Worm (Caenorhabditis elegans) whole organism, early embryonic: ENCODE data around the gene C24D10.4.

Experiments
- B0310.2 ChIP-seq: sonication (generic microtip); optimal IDR thresholded peaks from 2 replicates; lab custom pipeline; 2016; ENCODE audit warnings: mild to moderate bottlenecking, missing genetic modification characterization, missing compliant biosample characterization
- aly-1 ChIP-seq: sonication (generic microtip); optimal IDR thresholded peaks from 2 replicates; lab custom pipeline; 2016; ENCODE audit warnings: missing genetic modification characterization, missing compliant biosample characterization
- ama-1 ChIP-seq: fragments of 150-350 bp; optimal IDR thresholded peaks from 2 replicates; lab custom pipeline; 2014
- ets-7 ChIP-seq: sonication (generic microtip); optimal IDR thresholded peaks from 2 replicates; lab custom pipeline; 2016; ENCODE audit warnings: missing genotype, missing genetic modification characterization, missing compliant biosample characterization
- flt-1 ChIP-seq: fragments of 200-800 bp; sonication (Bioruptor generic); IDR thresholded peaks from 2 replicates; pipeline ENCODE4 v1.3.6; 2022; ENCODE audit warnings: missing genetic modification characterization, missing compliant biosample characterization
- hmbx-1 ChIP-seq: sonication (generic microtip); optimal IDR thresholded peaks from 2 replicates; lab custom pipeline; 2016; ENCODE audit warnings: mild to moderate bottlenecking, missing genetic modification characterization, missing compliant biosample characterization
- hmg-4 ChIP-seq: fragments of 200-800 bp; sonication (Bioruptor generic); optimal IDR thresholded peaks from 2 replicates; lab custom pipeline; 2018; ENCODE audit warnings: mild to moderate bottlenecking, missing genetic modification characterization, missing compliant biosample characterization
- hnd-1 ChIP-seq: sonication (generic microtip); optimal IDR thresholded peaks from 2 replicates; lab custom pipeline; 2016; ENCODE audit warnings: missing genetic modification characterization, missing compliant biosample characterization
- sea-1 ChIP-seq: fragments of 200-800 bp; sonication (Bioruptor generic); conservative IDR thresholded peaks from 2 replicates; pipeline ENCODE4 v1.3.6; 2022; ENCODE audit warnings: missing genetic modification characterization, missing compliant biosample characterization
- tbx-11 ChIP-seq: fragments of 200-800 bp; sonication (Bioruptor generic); IDR thresholded peaks from 2 replicates; pipeline ENCODE4 v1.3.6; 2022; ENCODE audit warnings: missing genetic modification characterization, missing compliant biosample characterization
- tbx-37 ChIP-seq: fragments of 200-800 bp; sonication (Bioruptor generic); conservative IDR thresholded peaks from 2 replicates; pipeline ENCODE4 v1.3.6; 2022; ENCODE audit warnings: missing genetic modification reagents, missing genetic modification characterization, missing compliant biosample characterization
- tra-4 ChIP-seq: sonication (generic microtip); optimal IDR thresholded peaks from 2 replicates; lab custom pipeline; 2017; ENCODE audit warnings: missing genetic modification characterization, missing compliant biosample characterization

- TF ChIP-seq hnd-1 (tag; lab: Kevin White, UChicago): no peak
- no peak for TF ChIP-seq tbx-37 (GFP tag; lab: Robert Waterston, UW)
- no peak for TF ChIP-seq B0310.2 (tag; lab: Kevin White, UChicago)
- no peak for TF ChIP-seq flt-1 (GFP tag; lab: Robert Waterston, UW)
- no peak for TF ChIP-seq ama-1 (lab: Kevin White, UChicago)
- TF ChIP-seq hmg-4: no peak
- TF ChIP-seq sea-1: no peak
- no peak for TF ChIP-seq aly-1 (tag; lab: Kevin White, UChicago)
- no peak for TF ChIP-seq ets-7
- TF ChIP-seq tra-4 (tag; lab: Kevin White, UChicago): no peak
- TF ChIP-seq tbx-11: no peak
- TF ChIP-seq hmbx-1 (tag; lab: Kevin White, UChicago): no peak
Measured at ce11 chrIV:5186480-5187205, 26.3 kb downstream of the C24D10.4 start, which contains the start of the genes W03F8.6 and mtrf-1L.
